Fruit fly (Drosophila melanogaster) whole organism: Measurements from ENCODE around the gene TfIIA-S.

ENCODE experiments used
- CG8478 ChIP-seq: fragments of >200 bp; optimal IDR thresholded peaks from 2 replicates; lab custom pipeline; 2018; ENCODE audit warnings: inconsistent platforms
- Dll ChIP-seq: fragments of >200 bp; optimal IDR thresholded peaks from 2 replicates; lab custom pipeline; 2017
- EcR ChIP-seq, 2 experiments: fragments of >200 bp; optimal IDR thresholded peaks; 2 replicates each; lab custom pipeline; 2017; ENCODE audit warnings: missing biosample characterization in 2 of 2, missing genetic modification characterization in 2 of 2, missing genetic modification reagents in 2 of 2
- pan ChIP-seq: fragments of >200 bp; optimal IDR thresholded peaks from 2 replicates; lab custom pipeline; 2017
- psq ChIP-seq: fragments of >200 bp; optimal IDR thresholded peaks from 2 replicates; lab custom pipeline; 2017
- usp ChIP-seq: fragments of >200 bp; optimal IDR thresholded peaks from 2 replicates; lab custom pipeline; 2017; ENCODE audit warnings: missing biosample characterization, missing genetic modification characterization, mixed read lengths

TfIIA-S gene

dm6 chr3R:23869965-23870364, 20.9 kb downstream of the TfIIA-S start:
- TF ChIP-seq usp (GFP tag; lab: Kevin White, UChicago) (no peak), Dll (lab: Kevin White, UChicago) (no peak), pan (lab: Kevin White, UChicago) (no peak), CG8478 (lab: Kevin White, UChicago) (no peak), psq (no peak), EcR (GFP tag; optimal IDR thresholded peaks at IDR 0.05; lab: Kevin White, UChicago) (no peak)

DNA sequence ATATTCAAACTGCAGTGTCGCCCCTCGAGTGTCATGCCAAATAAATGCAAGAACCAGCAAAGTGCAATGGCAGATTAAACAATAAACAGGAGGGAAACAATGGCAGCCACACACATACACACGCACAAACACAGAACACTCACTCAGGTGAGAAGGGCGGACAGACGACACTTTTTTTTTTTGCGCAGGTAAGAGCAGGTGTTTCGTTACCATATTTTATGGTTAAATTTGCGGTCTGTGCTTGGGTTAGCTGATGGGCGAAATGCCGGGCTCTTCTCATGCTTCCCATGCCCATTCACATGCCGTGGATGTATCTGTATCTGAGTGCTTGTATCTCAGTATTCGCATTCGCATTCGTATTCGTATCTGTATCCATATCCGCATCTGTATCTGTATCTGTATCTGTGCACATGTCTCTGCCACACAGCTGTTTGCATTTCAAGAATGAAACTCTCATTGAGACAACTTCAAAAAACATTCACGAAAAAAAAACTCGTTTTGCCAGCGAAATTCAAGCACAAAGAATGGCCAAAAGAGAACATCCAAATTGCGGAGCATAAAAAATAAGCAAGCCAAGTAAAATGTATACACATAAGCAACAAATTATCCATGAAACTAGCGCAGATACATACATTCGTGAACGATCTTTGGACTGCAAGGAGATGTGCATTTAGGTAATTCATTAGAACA, 21.5 kb downstream of the TfIIA-S start:
- TF ChIP-seq EcR (GFP tag; optimal IDR thresholded peaks at IDR 0.05; lab: Kevin White, UChicago) (no peak), usp (GFP tag; lab: Kevin White, UChicago) (no peak), psq (no peak)

- TF ChIP-seq Dll (lab: Kevin White, UChicago) = no peak
Observed at dm6 chr3R:23867825-23868224, 23.0 kb downstream of the TfIIA-S start.

- TF ChIP-seq EcR (GFP tag; optimal IDR thresholded peaks at IDR 0.05; lab: Kevin White, UChicago) (no peak), CG8478 (lab: Kevin White, UChicago) (no peak)
Observed at dm6 chr3R:23867194-23867593, 23.7 kb downstream of the TfIIA-S start.

dm6 chr3R:23849599-23849998, 41.3 kb downstream of the TfIIA-S start:
- no peak for TF ChIP-seq CG8478 (lab: Kevin White, UChicago)
- TF ChIP-seq psq = no peak
- TF ChIP-seq EcR (GFP tag; optimal IDR thresholded peaks at IDR 0.05; lab: Kevin White, UChicago) = no peak
- no peak for TF ChIP-seq pan (lab: Kevin White, UChicago)
- no peak for TF ChIP-seq Dll (lab: Kevin White, UChicago)
- TF ChIP-seq usp (GFP tag; lab: Kevin White, UChicago) = no peak

- TF ChIP-seq EcR (GFP tag; optimal IDR thresholded peaks at IDR 0.05; lab: Kevin White, UChicago) (no peak), pan (lab: Kevin White, UChicago) (no peak), Dll (lab: Kevin White, UChicago) (no peak), psq (no peak), CG8478 (lab: Kevin White, UChicago) (no peak), usp (GFP tag; lab: Kevin White, UChicago) (no peak)
Observed at dm6 chr3R:23846107-23846506, 44.8 kb downstream of the TfIIA-S start.
